Fruit fly (Drosophila melanogaster): Measurements from ENCODE around the gene CG7872.

CG7872 gene

dm6 chrX:15615426-15615825 is 37.4 kb downstream of the CG7872 start (continued):
- TF ChIP-seq Neu2 (GFP tag; optimal IDR thresholded peaks at IDR 0.05; ENCODE audit: borderline replicate concordance): no peak
- peak; percentile 70 for TF ChIP-seq Blimp-1 (GFP tag; optimal IDR thresholded peaks at IDR 0.05)
- TF ChIP-seq caup (GFP tag; optimal IDR thresholded peaks at IDR 0.05; ENCODE audit: severe bottlenecking): no peak
- TF ChIP-seq Sox102F (GFP tag; optimal IDR thresholded peaks at IDR 0.05): peak; percentile 82
- TF ChIP-seq CG7556 (GFP tag; optimal IDR thresholded peaks at IDR 0.05): peak; percentile 47
- no peak for TF ChIP-seq CG8089 (GFP tag; optimal IDR thresholded peaks at IDR 0.05)
- peak; percentile 26 for TF ChIP-seq org-1 (GFP tag; optimal IDR thresholded peaks at IDR 0.05)
- TF ChIP-seq cas (GFP tag; IDR thresholded peaks at IDR 0.05): no peak
- TF ChIP-seq cg (GFP tag; optimal IDR thresholded peaks at IDR 0.05): no peak
- TF ChIP-seq knrl (GFP tag; IDR thresholded peaks at IDR 0.05; ENCODE audit: partially characterized antibody): no peak
- no peak; the same call in 1 of the 2 replicates for TF ChIP-seq seq (GFP tag; IDR thresholded peaks at IDR 0.05)
- peak; percentile 57 for TF ChIP-seq D19A (tag; optimal IDR thresholded peaks at IDR 0.05)
- no peak for TF ChIP-seq ato (GFP tag; IDR thresholded peaks at IDR 0.05; ENCODE audit: partially characterized antibody)
- TF ChIP-seq CG33557 (GFP tag; optimal IDR thresholded peaks at IDR 0.05): peak; percentile 15
- TF ChIP-seq CG7987 (GFP tag; optimal IDR thresholded peaks at IDR 0.05): no peak
- no peak for TF ChIP-seq h (optimal IDR thresholded peaks at IDR 0.05)
- peak; percentile 65 for TF ChIP-seq sisA (GFP tag; IDR thresholded peaks at IDR 0.05)
- no peak for TF ChIP-seq CG12299 (tag; optimal IDR thresholded peaks at IDR 0.05)
- TF ChIP-seq CG1602 (GFP tag; optimal IDR thresholded peaks at IDR 0.05): peak; percentile 36
- TF ChIP-seq CG15011 (GFP tag; optimal IDR thresholded peaks at IDR 0.05): no peak
- TF ChIP-seq Mes4 (GFP tag; optimal IDR thresholded peaks at IDR 0.05): peak; percentile 28
- peak; percentile 73 for TF ChIP-seq CG10979 (tag; optimal IDR thresholded peaks at IDR 0.05)
- no peak for TF ChIP-seq Dfd (GFP tag; optimal IDR thresholded peaks at IDR 0.05)
- no peak for TF ChIP-seq Dad (GFP tag; optimal IDR thresholded peaks at IDR 0.05)
- no peak for TF ChIP-seq CG6683 (GFP tag; optimal IDR thresholded peaks at IDR 0.05)
- TF ChIP-seq pb (GFP tag; optimal IDR thresholded peaks at IDR 0.05): no peak
- TF ChIP-seq psq (GFP tag; optimal IDR thresholded peaks at IDR 0.05): no peak
- TF ChIP-seq insv (GFP tag; optimal IDR thresholded peaks at IDR 0.05): no peak
- peak; percentile 23; the same call in 1 of the 2 replicates for TF ChIP-seq E2f2 (GFP tag; IDR thresholded peaks at IDR 0.05)
- TF ChIP-seq pho (GFP tag; optimal IDR thresholded peaks at IDR 0.05): no peak
- peak; percentile 1 for TF ChIP-seq ewg (GFP tag; optimal IDR thresholded peaks at IDR 0.05)
- TF ChIP-seq CG18011 (GFP tag; optimal IDR thresholded peaks at IDR 0.05): no peak
- peak; percentile 48; the same call in 1 of the 2 replicates for TF ChIP-seq CG7372 (GFP tag; IDR thresholded peaks at IDR 0.05)
- no peak for TF ChIP-seq Lim3 (GFP tag; IDR thresholded peaks at IDR 0.05)
- no peak for TF ChIP-seq CG17612 (GFP tag; IDR thresholded peaks at IDR 0.05)
- no peak for TF ChIP-seq CG16813 (GFP tag; IDR thresholded peaks at IDR 0.05; ENCODE audit: partially characterized antibody)
- TF ChIP-seq gem (tag; optimal IDR thresholded peaks at IDR 0.05): peak; percentile 82
- peak; percentile 39 for TF ChIP-seq gsb-n (tag; optimal IDR thresholded peaks at IDR 0.05)
- no peak for TF ChIP-seq B-H1 (GFP tag; IDR thresholded peaks at IDR 0.05)
- TF ChIP-seq Tbp (GFP tag; optimal IDR thresholded peaks at IDR 0.05): no peak
- peak; percentile 27 for TF ChIP-seq CG2120 (GFP tag; optimal IDR thresholded peaks at IDR 0.05)
- peak; percentile 5 for TF ChIP-seq Spps (tag; optimal IDR thresholded peaks at IDR 0.05)
- TF ChIP-seq lilli (GFP tag; optimal IDR thresholded peaks at IDR 0.05): peak; percentile 30
- TF ChIP-seq CG2129 (GFP tag; IDR thresholded peaks at IDR 0.05; ENCODE audit: partially characterized antibody): no peak
- peak; percentile 68 for TF ChIP-seq Med (GFP tag)
- TF ChIP-seq CG7357 (GFP tag; IDR thresholded peaks at IDR 0.05): no peak
- TF ChIP-seq Sox100B (GFP tag; optimal IDR thresholded peaks at IDR 0.05): peak; percentile 42
- no peak for TF ChIP-seq sc (optimal IDR thresholded peaks at IDR 0.05)
- TF ChIP-seq sc (GFP tag; optimal IDR thresholded peaks at IDR 0.05): peak; percentile 10
- peak; percentile 32; the same call in 1 of the 3 replicates for TF ChIP-seq ase (GFP tag; IDR thresholded peaks at IDR 0.05)
- no peak for TF ChIP-seq abd-A (tag; optimal IDR thresholded peaks at IDR 0.05)

Measured in whole organism, embryonic.